Worm (Caenorhabditis elegans): ENCODE results near the gene ugt-38.

- TF ChIP-seq snpc-1.1 (tag; optimal IDR thresholded peaks at IDR 0.05; ENCODE audit: insufficient read depth) (no peak), efl-1 (GFP tag; optimal IDR thresholded peaks at IDR 0.05) (no peak), unc-62 (GFP tag; optimal IDR thresholded peaks at IDR 0.05) (no peak), ZK185.1 (tag; optimal IDR thresholded peaks at IDR 0.05; ENCODE audit: poor library complexity, severe bottlenecking) (no peak), snpc-4 (GFP tag; optimal IDR thresholded peaks at IDR 0.05) (no peak), snpc-4 (tag; optimal IDR thresholded peaks at IDR 0.05) (no peak), pbrm-1 (GFP tag; IDR thresholded peaks at IDR 0.05) (no peak), xnd-1 (tag; optimal IDR thresholded peaks at IDR 0.05) (no peak), sea-2 (GFP tag; IDR thresholded peaks at IDR 0.05) (no peak), attf-6 (GFP tag; IDR thresholded peaks at IDR 0.05) (no peak), let-526 (GFP tag; IDR thresholded peaks at IDR 0.05) (no peak), die-1 (tag; optimal IDR thresholded peaks at IDR 0.05) (no peak), F37B4.10 (GFP tag; IDR thresholded peaks at IDR 0.05) (no peak)
These were observed 35.0 kb downstream of the ugt-38 start for ce11 chrV:7112223-7112622.
